Fruit fly (Drosophila melanogaster) S2 (cell line): ENCODE data around the gene stv.

Experiments
- CG8478 ChIP-seq: fragments of >200 bp; optimal IDR thresholded peaks from 2 replicates; lab custom pipeline; 2018
- CTCF ChIP-seq, 2 experiments: fragments of >200 bp; optimal IDR thresholded peaks; 2 replicates each; lab custom pipeline; 2018

DNA sequence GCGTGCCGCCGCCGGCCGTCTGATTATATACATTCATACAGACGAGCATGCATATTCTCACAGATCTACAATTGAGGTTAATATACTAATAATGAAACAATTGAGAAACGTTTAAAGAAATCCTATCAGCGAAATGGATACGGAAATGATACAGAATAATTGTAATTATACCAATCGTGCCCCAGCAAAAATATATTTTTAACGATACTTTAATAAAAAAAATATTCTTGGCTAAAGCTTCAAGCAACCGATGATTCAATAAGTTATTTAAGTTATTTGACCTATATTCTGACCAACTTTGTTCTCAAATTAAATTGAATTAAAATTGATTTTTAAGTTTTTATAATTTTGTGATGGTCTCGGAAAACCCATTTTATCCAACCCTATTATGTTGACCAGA lies 1.3 kb upstream of the stv start:
- TF ChIP-seq CTCF (optimal IDR thresholded peaks at IDR 0.05; lab: Kevin White, UChicago) (no peak), CG8478 (lab: Kevin White, UChicago) (no peak)
